Worm (Caenorhabditis elegans) whole organism, L2 larva: ENCODE measurements around the gene mltn-5.

Source experiments
- ZK546.5 ChIP-seq: sonication (generic microtip); optimal IDR thresholded peaks from 2 replicates; lab custom pipeline; 2017; ENCODE audit warnings: missing biosample characterization, missing genetic modification characterization
- aly-2 ChIP-seq: fragments of 150-350 bp; optimal IDR thresholded peaks from 2 replicates; lab custom pipeline; 2014; ENCODE audit warnings: missing biosample characterization, missing genetic modification characterization
- ama-1 ChIP-seq: fragments of 150-350 bp; optimal IDR thresholded peaks from 2 replicates; lab custom pipeline; 2018; ENCODE audit warnings: inconsistent platforms
- elt-3 ChIP-seq: sonication (generic microtip); optimal IDR thresholded peaks from 2 replicates; lab custom pipeline; 2017; ENCODE audit warnings: missing biosample characterization, missing genetic modification characterization
- mdl-1 ChIP-seq, 2 experiments: fragments of 150-350 bp in 1 of 2; sonication (generic microtip) in 1 of 2; optimal IDR thresholded peaks; 2 replicates each; lab custom pipeline; 2017; ENCODE audit warnings: missing biosample characterization in 2 of 2, missing genetic modification characterization in 2 of 2
- nhr-237 ChIP-seq: fragments of 150-350 bp; optimal IDR thresholded peaks from 2 replicates; lab custom pipeline; 2014; ENCODE audit warnings: missing biosample characterization, missing genetic modification characterization
- nhr-6 ChIP-seq: fragments of 150-350 bp; optimal IDR thresholded peaks from 2 replicates; lab custom pipeline; 2014; ENCODE audit warnings: missing biosample characterization, missing genetic modification characterization
- zag-1 ChIP-seq: fragments of 150-350 bp; optimal IDR thresholded peaks from 2 replicates; lab custom pipeline; 2014; ENCODE audit warnings: missing biosample characterization, missing genetic modification characterization
- ztf-4 ChIP-seq: fragments of 150-350 bp; optimal IDR thresholded peaks from 2 replicates; lab custom pipeline; 2014; ENCODE audit warnings: missing biosample characterization, missing genetic modification characterization

- TF ChIP-seq mdl-1 (tag; optimal IDR thresholded peaks at IDR 0.05; lab: Kevin White, UChicago), result no peak
- TF ChIP-seq nhr-237 (tag; lab: Kevin White, UChicago), result no peak
- TF ChIP-seq ztf-4 (tag; lab: Kevin White, UChicago), result no peak
- no peak for TF ChIP-seq ama-1 (lab: Kevin White, UChicago)
- TF ChIP-seq aly-2 (tag; lab: Kevin White, UChicago), result no peak
- no peak for TF ChIP-seq elt-3
- TF ChIP-seq ZK546.5 (tag; lab: Kevin White, UChicago), result no peak
- no peak for TF ChIP-seq nhr-6 (tag; lab: Kevin White, UChicago)
- no peak for TF ChIP-seq zag-1 (tag; lab: Kevin White, UChicago)
Observed at ce11 chrII:13908592-13908991, 16.4 kb upstream of the mltn-5 start, which contains the start of gene citk-1.
